Worm (Caenorhabditis elegans): ENCODE measurements around the gene F09E5.7.

Gene F09E5.7

ce11 chrII:5321718-5322286 lies 30.1 kb upstream of the F09E5.7 start (continued):
- TF ChIP-seq cebp-2 (GFP tag; IDR thresholded peaks at IDR 0.05) (no peak), nhr-27 (tag; optimal IDR thresholded peaks at IDR 0.05) (no peak), ccch-3 (GFP tag; optimal IDR thresholded peaks at IDR 0.05) (no peak), tbp1 (GFP tag; optimal IDR thresholded peaks at IDR 0.05) (no peak), T26A5.8 (tag; optimal IDR thresholded peaks at IDR 0.05) (no peak), T07F8.4 (tag; optimal IDR thresholded peaks at IDR 0.05) (no peak), nhr-80 (tag; optimal IDR thresholded peaks at IDR 0.05) (peak; percentile 84), rpc-1 (optimal IDR thresholded peaks at IDR 0.05) (no peak), rpc-1 (tag; optimal IDR thresholded peaks at IDR 0.05) (no peak), Y79H2A.3 (GFP tag; conservative IDR thresholded peaks at IDR 0.05) (no peak), ceh-40 (GFP tag; IDR thresholded peaks at IDR 0.05) (no peak), madf-8 (GFP tag; conservative IDR thresholded peaks at IDR 0.05) (no peak), pha-4 (tag; optimal IDR thresholded peaks at IDR 0.05) (no peak), bed-1 (GFP tag; IDR thresholded peaks at IDR 0.05) (no peak), efl-1 (GFP tag; optimal IDR thresholded peaks at IDR 0.05) (no peak), F49E8.2 (tag; optimal IDR thresholded peaks at IDR 0.05; ENCODE audit: insufficient read depth) (no peak), F22D6.2 (tag; optimal IDR thresholded peaks at IDR 0.05) (no peak), let-526 (GFP tag; IDR thresholded peaks at IDR 0.05) (no peak), nhr-90 (tag; optimal IDR thresholded peaks at IDR 0.05) (no peak), ceh-27 (GFP tag; optimal IDR thresholded peaks at IDR 0.05) (peak; percentile 62), ceh-58 (GFP tag; IDR thresholded peaks at IDR 0.05) (no peak), egl-18 (GFP tag; IDR thresholded peaks at IDR 0.05) (no peak), ztf-18 (tag; optimal IDR thresholded peaks at IDR 0.05) (no peak), chd-7 (tag; optimal IDR thresholded peaks at IDR 0.05) (peak; percentile 54), ztf-22 (GFP tag; optimal IDR thresholded peaks at IDR 0.05) (peak; percentile 10), gei-17 (GFP tag; optimal IDR thresholded peaks at IDR 0.05) (peak; percentile 46), attf-3 (GFP tag; conservative IDR thresholded peaks at IDR 0.05) (no peak), ceh-91 (GFP tag; IDR thresholded peaks at IDR 0.05) (no peak), attf-5 (GFP tag; optimal IDR thresholded peaks at IDR 0.05) (peak; percentile 11), sdz-38 (tag; optimal IDR thresholded peaks at IDR 0.05) (no peak), mxl-1 (tag; optimal IDR thresholded peaks at IDR 0.05) (no peak), ekl-4 (GFP tag; IDR thresholded peaks at IDR 0.05) (no peak), bed-2 (GFP tag; IDR thresholded peaks at IDR 0.05) (no peak), zfh-2 (GFP tag; conservative IDR thresholded peaks at IDR 0.05) (peak; percentile 98), egrh-3 (GFP tag; IDR thresholded peaks at IDR 0.05) (peak; percentile 94), B0336.3 (GFP tag; IDR thresholded peaks at IDR 0.05) (peak; percentile 82), mcd-1 (GFP tag; IDR thresholded peaks at IDR 0.05) (peak; percentile 67), Y56A3A.18 (GFP tag; IDR thresholded peaks at IDR 0.05) (no peak), B0019.2 (GFP tag; conservative IDR thresholded peaks at IDR 0.05) (no peak), tbx-9 (tag; optimal IDR thresholded peaks at IDR 0.05; ENCODE audit: borderline replicate concordance) (no peak), hrde-1 (tag; optimal IDR thresholded peaks at IDR 0.05; ENCODE audit: borderline replicate concordance) (no peak), Y53G8AR.9 (GFP tag; conservative IDR thresholded peaks at IDR 0.05) (no peak), lin-26 (GFP tag; IDR thresholded peaks at IDR 0.05) (no peak), F55B11.4 (tag; optimal IDR thresholded peaks at IDR 0.05; ENCODE audit: borderline replicate concordance, insufficient read depth) (no peak), somi-1 (GFP tag; optimal IDR thresholded peaks at IDR 0.05) (peak; percentile 25), hmg-1.2 (GFP tag; IDR thresholded peaks at IDR 0.05) (peak; percentile 83), repo-1 (tag; optimal IDR thresholded peaks at IDR 0.05) (no peak), C06A6.2 (GFP tag; conservative IDR thresholded peaks at IDR 0.05) (no peak), unc-62 (GFP tag; optimal IDR thresholded peaks at IDR 0.05) (no peak), hlh-12 (tag; optimal IDR thresholded peaks at IDR 0.05) (no peak)
